Worm (Caenorhabditis elegans) whole organism, L1 larva: Measurements from ENCODE around the gene Y62H9A.3.

Source experiments
- C04F5.9 ChIP-seq: sonication (generic microtip); optimal IDR thresholded peaks from 2 replicates; lab custom pipeline; 2016; ENCODE audit warnings: missing genetic modification characterization, missing compliant biosample characterization
- C16A3.4 ChIP-seq: fragments of 150-350 bp; optimal IDR thresholded peaks from 2 replicates; lab custom pipeline; 2014; ENCODE audit warnings: missing biosample characterization, missing genetic modification characterization
- Y116A8C.19 ChIP-seq: sonication (generic microtip); optimal IDR thresholded peaks from 2 replicates; lab custom pipeline; 2016; ENCODE audit warnings: missing compliant biosample characterization, missing genetic modification characterization, borderline replicate concordance
- aha-1 ChIP-seq: fragments of 150-350 bp; optimal IDR thresholded peaks from 2 replicates; lab custom pipeline; 2014; ENCODE audit warnings: missing biosample characterization, missing genetic modification characterization
- alr-1 ChIP-seq: fragments of 200-800 bp; sonication (Bioruptor generic); optimal IDR thresholded peaks from 2 replicates; lab custom pipeline; 2018; ENCODE audit warnings: borderline replicate concordance, mild to moderate bottlenecking, missing genetic modification characterization, missing compliant biosample characterization
- aly-2 ChIP-seq: fragments of 150-350 bp; optimal IDR thresholded peaks from 2 replicates; lab custom pipeline; 2014; ENCODE audit warnings: missing biosample characterization, missing genetic modification characterization
- ama-1 ChIP-seq: fragments of 150-350 bp; optimal IDR thresholded peaks from 2 replicates; lab custom pipeline; 2014
- blmp-1 ChIP-seq: fragments of 150-350 bp; optimal IDR thresholded peaks from 2 replicates; lab custom pipeline; 2014; ENCODE audit warnings: missing biosample characterization, missing genetic modification characterization
- ceh-63 ChIP-seq: fragments of 200-800 bp; sonication (Bioruptor generic); optimal IDR thresholded peaks from 2 replicates; lab custom pipeline; 2018; ENCODE audit warnings: mild to moderate bottlenecking, missing genetic modification characterization, missing compliant biosample characterization
- ceh-82 ChIP-seq, 3 experiments: fragments of 150-350 bp in 1 of 3; sonication (generic microtip) in 2 of 3; optimal IDR thresholded peaks; 2 replicates each; lab custom pipeline; 2014 to 2017; ENCODE audit warnings: missing biosample characterization in 3 of 3, missing genetic modification characterization in 3 of 3
- ceh-90 ChIP-seq: sonication (generic microtip); optimal IDR thresholded peaks from 2 replicates; lab custom pipeline; 2016; ENCODE audit warnings: missing genetic modification characterization, missing compliant biosample characterization
- ces-1 ChIP-seq: fragments of 150-350 bp; optimal IDR thresholded peaks from 2 replicates; lab custom pipeline; 2014; ENCODE audit warnings: missing biosample characterization, missing genetic modification reagents, missing genetic modification characterization
- dpl-1 ChIP-seq, 3 experiments: fragments of 150-350 bp in 2 of 3; sonication (generic microtip) in 1 of 3; optimal IDR thresholded peaks; 2 replicates each; lab custom pipeline; 2014 to 2017; ENCODE audit warnings: missing biosample characterization in 3 of 3, missing genetic modification characterization in 3 of 3, missing genetic modification reagents in 3 of 3
- dsc-1 ChIP-seq: sonication (generic microtip); optimal IDR thresholded peaks from 2 replicates; lab custom pipeline; 2016; ENCODE audit warnings: mild to moderate bottlenecking, missing genetic modification characterization, missing compliant biosample characterization
- efl-1 ChIP-seq, 4 experiments: fragments of 150-350 bp; optimal IDR thresholded peaks in 3 of 4; peaks in 1 of 4; 1 replicate in 1 of 4; 2 replicates in 3 of 4; lab custom pipeline; 2014; ENCODE audit warnings: missing biosample characterization in 2 of 4, missing genetic modification characterization in 2 of 4, missing genetic modification reagents in 2 of 4
- efl-3 ChIP-seq: fragments of 200-800 bp; sonication (Bioruptor generic); optimal IDR thresholded peaks from 2 replicates; lab custom pipeline; 2018; ENCODE audit warnings: mild to moderate bottlenecking, missing genetic modification characterization, missing compliant biosample characterization
- elt-3 ChIP-seq, 6 experiments: fragments of 150-350 bp in 1 of 6; sonication (generic microtip); optimal IDR thresholded peaks; 2 replicates each; lab custom pipeline; 2017 to 2018; ENCODE audit warnings: missing biosample characterization in 6 of 6, missing genetic modification characterization in 6 of 6, inconsistent platforms in 1 of 6
- ets-5 ChIP-seq: fragments of 200-800 bp; sonication (Bioruptor generic); IDR thresholded peaks from 2 replicates; pipeline ENCODE4 v1.3.6; 2022; ENCODE audit warnings: missing genetic modification characterization, missing compliant biosample characterization
- fkh-10 ChIP-seq: sonication (generic microtip); optimal IDR thresholded peaks from 2 replicates; lab custom pipeline; 2017; ENCODE audit warnings: missing biosample characterization, missing genetic modification reagents, missing genetic modification characterization
- grh-1 ChIP-seq: fragments of 200-800 bp; sonication (Bioruptor generic); IDR thresholded peaks from 2 replicates; pipeline ENCODE4 v1.3.6; 2022; ENCODE audit warnings: missing genetic modification reagents, missing genetic modification characterization, missing compliant biosample characterization
- hlh-17 ChIP-seq: fragments of 200-800 bp; sonication (Bioruptor generic); optimal IDR thresholded peaks from 2 replicates; lab custom pipeline; 2018; ENCODE audit warnings: missing genetic modification characterization, mild to moderate bottlenecking, missing compliant biosample characterization, moderate library complexity, borderline replicate concordance
- hlh-4 ChIP-seq: sonication (generic microtip); optimal IDR thresholded peaks from 2 replicates; lab custom pipeline; 2016; ENCODE audit warnings: mild to moderate bottlenecking, missing genetic modification characterization, missing compliant biosample characterization
- hpl-2 ChIP-seq: fragments of 150-350 bp; optimal IDR thresholded peaks from 2 replicates; lab custom pipeline; 2014; ENCODE audit warnings: missing biosample characterization, missing genetic modification reagents, missing genetic modification characterization
- lin-14 ChIP-seq: fragments of 200-800 bp; sonication (Bioruptor generic); optimal IDR thresholded peaks from 2 replicates; lab custom pipeline; 2018; ENCODE audit warnings: mild to moderate bottlenecking, missing genetic modification characterization, moderate library complexity, missing compliant biosample characterization
- lin-15B ChIP-seq: fragments of 150-350 bp; sonication (generic microtip); optimal IDR thresholded peaks from 3 replicates; lab custom pipeline; 2014; ENCODE audit warnings: missing biosample characterization, missing genetic modification characterization
- mep-1 ChIP-seq: fragments of 150-350 bp; optimal IDR thresholded peaks from 2 replicates; lab custom pipeline; 2014; ENCODE audit warnings: missing biosample characterization, missing genetic modification characterization
- nhr-11 ChIP-seq: fragments of 150-350 bp; optimal IDR thresholded peaks from 2 replicates; lab custom pipeline; 2014; ENCODE audit warnings: missing biosample characterization, missing genetic modification characterization
- nhr-12 ChIP-seq: sonication (generic microtip); optimal IDR thresholded peaks from 2 replicates; lab custom pipeline; 2017; ENCODE audit warnings: missing biosample characterization, missing genetic modification characterization
- nhr-19 ChIP-seq: fragments of 200-800 bp; sonication (Bioruptor generic); conservative IDR thresholded peaks from 2 replicates; pipeline ENCODE4 v1.3.6; 2022; ENCODE audit warnings: missing genetic modification characterization, missing compliant biosample characterization
- nhr-28 ChIP-seq: fragments of 150-350 bp; optimal IDR thresholded peaks from 2 replicates; lab custom pipeline; 2014; ENCODE audit warnings: missing biosample characterization, missing genetic modification characterization
- nhr-47 ChIP-seq: sonication (generic microtip); optimal IDR thresholded peaks from 2 replicates; lab custom pipeline; 2016; ENCODE audit warnings: mild to moderate bottlenecking, missing genetic modification characterization, moderate library complexity, missing compliant biosample characterization
- nhr-84 ChIP-seq: sonication (generic microtip); optimal IDR thresholded peaks from 2 replicates; lab custom pipeline; 2017; ENCODE audit warnings: missing biosample characterization, missing genetic modification characterization
- nhr-90 ChIP-seq: sonication (generic microtip); optimal IDR thresholded peaks from 2 replicates; lab custom pipeline; 2016; ENCODE audit warnings: mild to moderate bottlenecking, missing genetic modification characterization, missing compliant biosample characterization; ENCODE audit not compliant: poor library complexity
- pqm-1 ChIP-seq: sonication (generic microtip); optimal IDR thresholded peaks from 3 replicates; lab custom pipeline; 2017; ENCODE audit warnings: missing biosample characterization, missing genetic modification characterization
- rnt-1 ChIP-seq: sonication (generic microtip); optimal IDR thresholded peaks from 2 replicates; lab custom pipeline; 2016; ENCODE audit warnings: mild to moderate bottlenecking, missing genetic modification characterization, moderate library complexity, missing compliant biosample characterization
- snu-23 ChIP-seq: sonication (generic microtip); optimal IDR thresholded peaks from 2 replicates; lab custom pipeline; 2016; ENCODE audit warnings: missing genetic modification characterization, missing compliant biosample characterization
- sox-4 ChIP-seq: sonication (generic microtip); optimal IDR thresholded peaks from 2 replicates; lab custom pipeline; 2016; ENCODE audit warnings: missing genetic modification characterization, missing compliant biosample characterization
- unc-130 ChIP-seq: fragments of 150-350 bp; optimal IDR thresholded peaks from 2 replicates; lab custom pipeline; 2017; ENCODE audit warnings: missing biosample characterization, missing genetic modification characterization, inconsistent platforms
- unc-30 ChIP-seq: sonication (generic microtip); optimal IDR thresholded peaks from 2 replicates; lab custom pipeline; 2017; ENCODE audit warnings: missing biosample characterization, missing genetic modification characterization
- unc-62 ChIP-seq: fragments of 150-350 bp; optimal IDR thresholded peaks from 2 replicates; lab custom pipeline; 2014; ENCODE audit warnings: missing biosample characterization, missing genetic modification reagents, missing genetic modification characterization
- unc-86 ChIP-seq: sonication (generic microtip); optimal IDR thresholded peaks from 2 replicates; lab custom pipeline; 2016; ENCODE audit warnings: missing genetic modification characterization, missing compliant biosample characterization
- xbp-1 ChIP-seq: sonication (generic microtip); optimal IDR thresholded peaks from 2 replicates; lab custom pipeline; 2016; ENCODE audit warnings: missing genetic modification characterization, missing compliant biosample characterization
- ztf-4 ChIP-seq: fragments of 150-350 bp; optimal IDR thresholded peaks from 2 replicates; lab custom pipeline; 2014; ENCODE audit warnings: missing biosample characterization, missing genetic modification characterization

Gene Y62H9A.3

ce11 chrX:11902661-11903060, 22.9 kb upstream of the Y62H9A.3 start, which contains the start of gene Y62H9A.10:
Y62H9A.10 (minus strand) TSS chrX:11902761.
- TF ChIP-seq efl-1 (optimal IDR thresholded peaks at IDR 0.05; lab: Kevin White, UChicago) (no peak), efl-1 (GFP tag; optimal IDR thresholded peaks at IDR 0.05 in 1 of 2; lab: Kevin White, UChicago) (no peak), nhr-90 (tag; lab: Kevin White, UChicago) (no peak), xbp-1 (tag; lab: Kevin White, UChicago) (no peak), ceh-90 (tag; lab: Kevin White, UChicago) (no peak), Y116A8C.19 (tag; lab: Kevin White, UChicago) (no peak), rnt-1 (tag; lab: Kevin White, UChicago) (no peak), C04F5.9 (tag; lab: Kevin White, UChicago) (no peak), lin-14 (GFP tag; lab: Kevin White, UChicago) (no peak), dpl-1 (GFP tag; optimal IDR thresholded peaks at IDR 0.05; lab: Kevin White, UChicago) (no peak), C16A3.4 (tag; lab: Kevin White, UChicago) (no peak), elt-3 (tag; optimal IDR thresholded peaks at IDR 0.05; lab: Kevin White, UChicago) (no peak), nhr-84 (tag; lab: Kevin White, UChicago) (no peak), hlh-4 (tag; lab: Kevin White, UChicago) (no peak), unc-86 (tag; lab: Kevin White, UChicago) (no peak), blmp-1 (tag; lab: Kevin White, UChicago) (no peak), mep-1 (no peak), snu-23 (GFP tag; lab: Kevin White, UChicago) (no peak)

DNA sequence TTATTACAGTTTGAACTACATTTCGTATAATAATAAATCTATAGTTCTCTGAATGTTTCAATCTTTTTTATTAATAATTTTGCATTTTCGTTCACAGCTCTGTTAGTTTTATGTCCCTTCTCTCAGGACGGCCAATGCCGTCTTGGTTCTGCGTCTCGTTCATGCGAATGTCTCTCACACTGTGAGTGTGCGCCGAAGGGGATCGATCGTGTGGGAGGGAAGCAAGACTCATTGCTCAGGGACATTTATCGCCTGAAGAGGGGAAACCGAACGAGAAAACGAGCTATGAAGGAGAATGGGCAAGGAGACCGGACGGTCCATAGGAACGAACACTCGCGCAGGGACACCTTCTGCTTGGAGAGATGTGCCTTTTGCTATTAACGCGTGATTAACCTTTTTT, 19.3 kb upstream of the Y62H9A.3 start:
- TF ChIP-seq fkh-10 (GFP tag; lab: Kevin White, UChicago) (peak; percentile 15), aha-1 (no peak), ceh-82 (tag; optimal IDR thresholded peaks at IDR 0.05; lab: Kevin White, UChicago) (peak in 1 of 3 experiments; percentile 18), lin-15B (tag; lab: Kevin White, UChicago) (no peak), efl-3 (GFP tag; lab: Kevin White, UChicago) (no peak), nhr-19 (GFP tag; lab: Robert Waterston, UW) (no peak), efl-1 (optimal IDR thresholded peaks at IDR 0.05; lab: Kevin White, UChicago) (peak in 1 of 2 experiments; percentile 0), efl-1 (GFP tag; optimal IDR thresholded peaks at IDR 0.05 in 1 of 2; lab: Kevin White, UChicago) (no peak), hlh-17 (no peak), dsc-1 (peak; percentile 47), nhr-47 (tag; lab: Kevin White, UChicago) (peak; percentile 41), unc-130 (tag; lab: Kevin White, UChicago) (no peak)
- TF ChIP-seq, all 84 proteins: peak for 5

- TF ChIP-seq unc-86 (tag; lab: Kevin White, UChicago) (no peak), unc-30 (tag; lab: Kevin White, UChicago) (no peak), nhr-11 (tag; lab: Kevin White, UChicago) (no peak), ets-5 (0 out of 2 replicates have a peak, but pooled peaks have one; percentile 48)
Observed at ce11 chrX:11898040-11898439, 18.3 kb upstream of the Y62H9A.3 start, which contains the start of gene Y62H9A.9. Y62H9A.9 (minus strand) TSS chrX:11898140.

- TF ChIP-seq hpl-2 (GFP tag; lab: Kevin White, UChicago) (no peak), alr-1 (tag; lab: Kevin White, UChicago) (no peak)
Observed at ce11 chrX:11896708-11897107, 16.9 kb upstream of the Y62H9A.3 start.

ce11 chrX:11892328-11892727, 12.6 kb upstream of the Y62H9A.3 start, which contains the start of gene Y62H9A.8:
Y62H9A.8 (minus strand) TSS chrX:11892428.
- TF ChIP-seq aly-2 (tag; lab: Kevin White, UChicago), result no peak
- TF ChIP-seq ets-5, result no peak
- no peak for TF ChIP-seq grh-1 (GFP tag; lab: Robert Waterston, UW)
- TF ChIP-seq nhr-84 (tag; lab: Kevin White, UChicago), result no peak
- TF ChIP-seq ceh-82 (tag; optimal IDR thresholded peaks at IDR 0.05; lab: Kevin White, UChicago), result no peak
- no peak for TF ChIP-seq hlh-4 (tag; lab: Kevin White, UChicago)
- no peak for TF ChIP-seq unc-62 (GFP tag; lab: Kevin White, UChicago)
- no peak for TF ChIP-seq ztf-4 (tag; lab: Kevin White, UChicago)
- TF ChIP-seq pqm-1, result no peak
- no peak for TF ChIP-seq ceh-63 (GFP tag; lab: Kevin White, UChicago)
- TF ChIP-seq nhr-28 (tag; lab: Kevin White, UChicago), result no peak
- TF ChIP-seq nhr-12 (tag; lab: Kevin White, UChicago), result no peak
- no peak for TF ChIP-seq ama-1 (lab: Kevin White, UChicago)
- no peak for TF ChIP-seq unc-86 (tag; lab: Kevin White, UChicago)
- TF ChIP-seq sox-4 (tag; lab: Kevin White, UChicago), result no peak
- TF ChIP-seq ces-1 (GFP tag; lab: Kevin White, UChicago), result no peak
- TF ChIP-seq efl-3 (GFP tag; lab: Kevin White, UChicago), result no peak
